Worm (Caenorhabditis elegans) whole organism, L4/young adult: Measurements from ENCODE around the gene T07E3.4.

ENCODE experiments used
- W03F9.2 ChIP-seq: fragments of 150-350 bp; optimal IDR thresholded peaks from 2 replicates; lab custom pipeline; 2014; ENCODE audit warnings: missing biosample characterization, missing genetic modification characterization
- dao-5 ChIP-seq: sonication (generic microtip); optimal IDR thresholded peaks from 2 replicates; lab custom pipeline; 2016; ENCODE audit warnings: missing genotype, missing genetic modification characterization, moderate library complexity, missing compliant biosample characterization
- him-1 ChIP-seq: sonication (generic microtip); optimal IDR thresholded peaks from 2 replicates; lab custom pipeline; 2016; ENCODE audit warnings: missing genotype, missing genetic modification reagents, missing genetic modification characterization, missing compliant biosample characterization

T07E3.4 gene

DNA sequence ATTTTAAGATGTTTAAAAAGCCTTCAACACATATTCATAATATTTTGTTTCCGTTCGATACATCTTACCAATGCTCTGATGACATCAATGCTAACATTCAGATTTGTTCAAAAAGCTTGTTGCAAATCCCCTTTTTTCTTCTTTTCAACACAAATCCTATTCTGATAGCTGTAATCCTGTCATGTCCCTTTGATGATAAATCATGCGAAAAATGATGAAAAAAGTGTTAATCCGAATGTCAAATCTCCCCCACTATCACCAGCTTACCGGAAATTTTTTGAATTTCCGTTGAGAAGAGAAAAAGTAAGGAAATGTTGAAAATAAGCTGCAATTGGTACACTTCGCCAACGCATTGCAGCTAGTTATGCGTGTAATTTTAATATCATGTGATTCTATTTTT is 16.1 kb upstream of the T07E3.4 start:
- TF ChIP-seq W03F9.2: no peak
- TF ChIP-seq him-1 (tag; lab: Kevin White, UChicago): no peak

DNA sequence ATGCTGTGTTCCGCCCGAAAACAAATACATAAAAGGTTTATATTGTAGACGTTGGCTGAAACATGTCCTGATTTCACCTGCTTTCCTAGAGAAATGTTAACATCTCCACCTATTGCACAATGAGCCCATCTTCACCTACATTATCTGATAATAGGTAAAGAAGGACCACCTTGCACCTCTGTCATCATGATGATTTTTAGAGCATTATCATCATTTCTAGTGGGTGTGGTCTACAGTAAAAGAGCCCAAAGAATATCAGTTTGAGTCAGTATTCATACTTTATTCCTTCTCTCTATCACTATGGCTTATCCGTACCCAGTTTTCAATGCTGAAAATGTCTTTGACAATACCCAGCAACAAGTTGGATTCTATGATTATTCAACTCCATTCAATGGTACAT is 13.6 kb upstream of the T07E3.4 start, which contains the start of gene med-2:
Gene med-2, plus strand, starts transcription at position 301 of the 400 bp plus-strand sequence.
- TF ChIP-seq dao-5 (tag; lab: Kevin White, UChicago) (no peak), him-1 (tag; lab: Kevin White, UChicago) (no peak), W03F9.2 (no peak)

DNA sequence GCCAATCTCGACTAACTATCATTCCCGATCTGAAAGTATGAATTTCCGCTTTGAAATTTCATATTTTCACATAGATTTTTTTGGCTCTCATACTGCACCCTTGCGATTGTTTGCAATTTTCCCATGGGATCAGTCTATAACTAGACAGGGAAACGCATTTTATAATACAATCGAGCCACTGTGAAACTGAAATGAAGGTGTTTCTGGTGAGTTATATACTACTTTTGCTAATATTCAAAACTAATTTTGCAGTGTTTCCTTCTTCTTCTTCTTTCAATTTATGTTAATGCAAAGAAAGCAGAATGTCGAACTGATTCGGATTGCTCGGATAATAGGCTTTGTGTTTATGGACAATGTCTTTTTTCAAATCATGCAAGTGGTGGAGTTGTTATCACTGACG is 11.9 kb upstream of the T07E3.4 start:
- TF ChIP-seq dao-5 (tag; lab: Kevin White, UChicago): no peak
- TF ChIP-seq W03F9.2: no peak
- TF ChIP-seq him-1 (tag; lab: Kevin White, UChicago): no peak

- TF ChIP-seq dao-5 (tag; lab: Kevin White, UChicago): peak; percentile 53
- TF ChIP-seq W03F9.2: peak; percentile 61
- TF ChIP-seq him-1 (tag; lab: Kevin White, UChicago): peak; percentile 51
Observed at ce11 chrIII:6887574-6887973, 10.2 kb upstream of the T07E3.4 start.

- TF ChIP-seq dao-5 (tag; lab: Kevin White, UChicago) (peak; percentile 79), W03F9.2 (no peak), him-1 (tag; lab: Kevin White, UChicago) (no peak)
Observed at ce11 chrIII:6888497-6888896, 9.3 kb upstream of the T07E3.4 start.

- TF ChIP-seq dao-5 (tag; lab: Kevin White, UChicago) (no peak), him-1 (tag; lab: Kevin White, UChicago) (no peak), W03F9.2 (no peak)
Observed at ce11 chrIII:6888999-6889824, 8.6 kb upstream of the T07E3.4 start, which contains the start of the genes brd-1 and K04C2.2. brd-1 (minus strand) TSS chrIII:6889504. K04C2.2 (plus strand) TSS chrIII:6889774.

ce11 chrIII:6891560-6891959 is 6.3 kb upstream of the T07E3.4 start, which contains the start of gene K04C2.5:
K04C2.5 (minus strand) TSS chrIII:6891660.
- TF ChIP-seq dao-5 (tag; lab: Kevin White, UChicago): no peak
- TF ChIP-seq W03F9.2: no peak
- TF ChIP-seq him-1 (tag; lab: Kevin White, UChicago): no peak

ce11 chrIII:6895166-6895565 is 2.6 kb upstream of the T07E3.4 start:
- peak; percentile 2 for TF ChIP-seq W03F9.2
- no peak for TF ChIP-seq him-1 (tag; lab: Kevin White, UChicago)

DNA sequence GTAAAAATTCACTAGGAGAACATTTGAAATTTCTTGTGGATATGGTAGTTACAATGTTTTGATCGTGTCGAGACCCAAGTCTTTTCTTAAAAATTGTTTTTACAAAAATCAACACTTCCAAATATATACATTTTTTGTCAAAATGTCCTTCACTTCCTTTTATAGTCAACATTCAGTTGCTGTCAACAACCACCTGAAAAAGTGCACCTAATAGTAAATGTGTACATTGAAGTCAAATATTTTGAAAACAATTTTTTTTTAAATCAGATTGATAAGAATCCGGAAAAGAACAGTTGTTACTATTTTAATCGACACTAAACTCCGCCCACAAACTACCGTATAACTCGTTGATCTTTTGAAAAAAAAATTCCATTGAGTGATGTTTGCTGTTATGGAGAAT is 2.1 kb upstream of the T07E3.4 start:
- TF ChIP-seq him-1 (tag; lab: Kevin White, UChicago) (no peak), dao-5 (tag; lab: Kevin White, UChicago) (no peak), W03F9.2 (no peak)

DNA sequence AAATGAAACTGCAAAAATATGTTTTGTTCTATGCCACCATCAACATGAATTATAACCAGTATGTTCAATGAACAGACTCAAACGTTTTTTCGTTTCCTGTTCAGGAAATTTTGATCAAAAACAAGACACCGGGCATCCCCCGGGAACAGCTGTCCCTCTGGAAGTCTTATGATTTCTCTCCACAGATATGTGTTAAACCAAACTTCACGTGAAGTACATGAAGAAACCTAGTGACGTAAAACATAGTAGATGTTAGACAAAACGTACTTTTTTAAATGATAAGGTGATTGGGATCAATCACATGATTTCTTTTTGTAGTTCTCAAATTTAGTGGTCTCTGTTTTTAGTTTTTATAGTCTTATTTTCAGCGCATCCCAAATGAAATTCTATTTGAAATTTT is 704 bp downstream of the T07E3.4 start:
- TF ChIP-seq him-1 (tag; lab: Kevin White, UChicago) (no peak), W03F9.2 (no peak), dao-5 (tag; lab: Kevin White, UChicago) (no peak)

DNA sequence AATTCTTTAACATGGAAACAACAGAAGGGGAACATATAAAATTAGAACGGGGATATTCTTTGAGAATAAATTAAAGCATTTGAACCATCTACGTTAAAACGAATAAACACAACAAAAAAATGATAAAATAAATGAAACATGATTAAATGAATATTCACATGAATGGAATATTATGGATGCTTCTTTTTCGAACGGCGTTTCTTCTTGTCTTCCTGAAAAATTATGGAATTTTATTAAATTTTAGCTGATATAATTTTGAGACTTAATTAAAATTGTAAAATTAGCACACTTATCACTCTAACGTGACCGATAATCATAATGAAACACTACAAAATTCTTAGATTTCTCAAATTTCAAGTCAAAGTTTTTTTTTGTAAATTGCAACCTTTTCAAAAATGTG is 2.8 kb downstream of the T07E3.4 start:
- TF ChIP-seq dao-5 (tag; lab: Kevin White, UChicago): no peak
- no peak for TF ChIP-seq him-1 (tag; lab: Kevin White, UChicago)
- TF ChIP-seq W03F9.2: no peak

- TF ChIP-seq him-1 (tag; lab: Kevin White, UChicago) (no peak), dao-5 (tag; lab: Kevin White, UChicago) (no peak), W03F9.2 (no peak)
Observed at ce11 chrIII:6903056-6903977, 5.5 kb downstream of the T07E3.4 start, which contains the start of the genes brc-2 and T07E3.3. brc-2 (minus strand) TSS chrIII:6903106. T07E3.3 (plus strand) TSS chrIII:6903877.

DNA sequence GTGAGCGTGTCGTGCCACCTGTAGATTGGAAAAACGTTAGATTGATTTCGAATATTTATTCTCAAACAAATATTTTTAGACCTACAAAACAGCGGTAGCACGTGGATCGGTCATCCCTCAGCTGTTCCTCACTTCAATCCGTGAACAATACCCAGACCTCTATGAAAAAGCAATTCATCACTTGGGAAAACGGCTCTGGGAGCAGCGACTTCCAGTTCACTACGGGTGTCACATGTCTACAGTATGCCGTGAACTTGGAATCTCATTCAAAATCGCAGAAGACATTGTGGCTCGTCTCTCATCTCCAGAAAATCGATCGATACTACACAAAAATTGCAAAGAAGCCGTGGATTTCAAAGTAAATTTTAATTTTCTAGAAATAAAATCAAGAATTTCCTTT is 6.7 kb downstream of the T07E3.4 start:
- TF ChIP-seq him-1 (tag; lab: Kevin White, UChicago) (no peak), dao-5 (tag; lab: Kevin White, UChicago) (no peak), W03F9.2 (no peak)

DNA sequence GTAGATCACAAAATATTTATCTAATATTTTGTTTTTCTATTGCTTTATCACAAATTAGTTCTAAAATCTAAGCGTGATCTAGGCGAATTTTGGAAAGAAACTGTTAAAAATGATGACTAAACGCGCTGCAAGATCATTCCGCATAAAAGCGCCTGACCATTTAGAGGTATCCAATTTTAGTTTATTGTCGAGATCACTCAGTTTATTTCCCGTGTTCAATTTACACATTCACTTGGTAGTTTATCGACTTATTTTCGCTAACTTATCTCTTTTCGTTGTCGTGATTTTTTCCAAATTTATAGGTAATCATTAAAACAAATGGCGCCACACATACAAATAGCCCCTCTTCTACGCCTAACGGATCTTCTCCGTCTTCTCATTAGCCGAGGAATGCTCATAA is 8.6 kb downstream of the T07E3.4 start, which contains the start of gene T07E3.2:
Gene T07E3.2, plus strand, starts transcription at position 301 of the 400 bp plus-strand sequence.
- no peak for TF ChIP-seq W03F9.2
- no peak for TF ChIP-seq him-1 (tag; lab: Kevin White, UChicago)
- TF ChIP-seq dao-5 (tag; lab: Kevin White, UChicago): no peak
